Fruit fly (Drosophila melanogaster) whole organism, prepupa: ENCODE measurements around the gene mwh.

Experiments
- CG11294 ChIP-seq: fragments of 200-800 bp; sonication (Bioruptor generic); IDR thresholded peaks from 2 replicates; pipeline ENCODE4 v1.3.6; 2022; ENCODE audit warnings: missing biosample characterization, missing genetic modification characterization
- CG11902 ChIP-seq: fragments of 200-800 bp; sonication (Bioruptor generic); optimal IDR thresholded peaks from 3 replicates; lab custom pipeline; 2016; ENCODE audit warnings: missing biosample characterization, missing genetic modification characterization
- CG1621 ChIP-seq: fragments of 200-800 bp; sonication (Bioruptor generic); optimal IDR thresholded peaks from 3 replicates; lab custom pipeline; 2018; ENCODE audit warnings: missing biosample characterization, mild to moderate bottlenecking, missing genetic modification characterization
- CG16779 ChIP-seq: fragments of 200-800 bp; sonication (Bioruptor generic); optimal IDR thresholded peaks from 3 replicates; lab custom pipeline; 2017; ENCODE audit warnings: missing biosample characterization, mild to moderate bottlenecking, missing genetic modification characterization
- CG34406 ChIP-seq: fragments of 200-800 bp; sonication (Bioruptor generic); optimal IDR thresholded peaks from 3 replicates; lab custom pipeline; 2016; ENCODE audit warnings: missing biosample characterization, missing genetic modification characterization
- CG6792 ChIP-seq: fragments of 200-800 bp; sonication (Bioruptor generic); optimal IDR thresholded peaks from 3 replicates; lab custom pipeline; 2016; ENCODE audit warnings: missing biosample characterization, missing genetic modification characterization
- CG6808 ChIP-seq: fragments of 200-800 bp; sonication (Bioruptor generic); optimal IDR thresholded peaks from 3 replicates; lab custom pipeline; 2017; ENCODE audit warnings: missing biosample characterization, missing genetic modification characterization, mild to moderate bottlenecking, moderate library complexity, missing genetic modification reagents
- CG7368 ChIP-seq: fragments of 200-800 bp; sonication (Bioruptor generic); optimal IDR thresholded peaks from 3 replicates; lab custom pipeline; 2016; ENCODE audit warnings: missing biosample characterization, missing genetic modification characterization
- CG8119 ChIP-seq: fragments of 200-800 bp; sonication (Bioruptor generic); IDR thresholded peaks from 3 replicates; pipeline ENCODE4 v1.3.6; 2022; ENCODE audit warnings: missing biosample characterization, missing genetic modification characterization
- Eip78C ChIP-seq: fragments of 200-800 bp; sonication (Bioruptor generic); peaks from one replicate; lab custom pipeline; 2016; ENCODE audit warnings: missing biosample characterization, missing genetic modification characterization
- Ets21C ChIP-seq: fragments of 200-800 bp; sonication (Bioruptor generic); optimal IDR thresholded peaks from 3 replicates; lab custom pipeline; 2016; ENCODE audit warnings: missing biosample characterization, missing genetic modification characterization
- Ets96B ChIP-seq: fragments of 200-800 bp; optimal IDR thresholded peaks from 2 replicates; lab custom pipeline; 2019; ENCODE audit warnings: missing biosample characterization, mild to moderate bottlenecking, missing genetic modification characterization, moderate library complexity
- Gug ChIP-seq: fragments of 200-800 bp; sonication (Bioruptor generic); IDR thresholded peaks from 2 replicates; pipeline ENCODE4 v1.3.6; 2022; ENCODE audit warnings: missing biosample characterization, missing genetic modification characterization
- Hr38 ChIP-seq: sonication (Bioruptor generic); optimal IDR thresholded peaks from 2 replicates; lab custom pipeline; 2016; ENCODE audit warnings: missing biosample characterization, missing genetic modification characterization
- OdsH ChIP-seq: fragments of 200-800 bp; sonication (Bioruptor generic); optimal IDR thresholded peaks from 3 replicates; lab custom pipeline; 2016; ENCODE audit warnings: missing biosample characterization, missing genetic modification characterization
- Sox14 ChIP-seq: fragments of 200-800 bp; sonication (Bioruptor generic); optimal IDR thresholded peaks from 3 replicates; lab custom pipeline; 2016; ENCODE audit warnings: missing biosample characterization, missing genetic modification characterization
- Sox15 ChIP-seq: fragments of 200-800 bp; sonication (Bioruptor generic); optimal IDR thresholded peaks from 3 replicates; lab custom pipeline; 2016; ENCODE audit warnings: missing biosample characterization, missing genetic modification characterization
- achi ChIP-seq: fragments of 200-800 bp; sonication (Bioruptor generic); optimal IDR thresholded peaks from 3 replicates; lab custom pipeline; 2016; ENCODE audit warnings: missing biosample characterization, missing genetic modification characterization
- cyc ChIP-seq: fragments of 200-800 bp; sonication (Bioruptor generic); optimal IDR thresholded peaks from 3 replicates; lab custom pipeline; 2016; ENCODE audit warnings: missing biosample characterization, missing genetic modification characterization
- dac ChIP-seq: fragments of 200-800 bp; sonication (Bioruptor generic); optimal IDR thresholded peaks from 2 replicates; lab custom pipeline; 2017; ENCODE audit warnings: missing biosample characterization, mild to moderate bottlenecking, missing genetic modification characterization
- dsx ChIP-seq: fragments of 200-800 bp; optimal IDR thresholded peaks from 3 replicates; lab custom pipeline; 2019; ENCODE audit warnings: missing biosample characterization, mild to moderate bottlenecking, missing genetic modification characterization, moderate library complexity; ENCODE audit not compliant: poor library complexity, severe bottlenecking
- fd59A ChIP-seq: fragments of 200-800 bp; sonication (Bioruptor generic); optimal IDR thresholded peaks from 2 replicates; lab custom pipeline; 2017; ENCODE audit warnings: missing biosample characterization, mild to moderate bottlenecking, missing genetic modification characterization, missing genetic modification reagents
- fd85E ChIP-seq: fragments of 200-800 bp; sonication (Bioruptor generic); optimal IDR thresholded peaks from 3 replicates; lab custom pipeline; 2016; ENCODE audit warnings: missing biosample characterization, missing genetic modification characterization
- net ChIP-seq: fragments of 200-800 bp; sonication (Bioruptor generic); optimal IDR thresholded peaks from 3 replicates; lab custom pipeline; 2016; ENCODE audit warnings: missing biosample characterization, missing genetic modification characterization
- pdm3 ChIP-seq: fragments of 200-800 bp; sonication (Bioruptor generic); optimal IDR thresholded peaks from 3 replicates; lab custom pipeline; 2016; ENCODE audit warnings: missing biosample characterization, missing genetic modification characterization
- salr ChIP-seq, 2 experiments: fragments of 200-800 bp; sonication (Bioruptor generic); optimal IDR thresholded peaks; 3 replicates each; lab custom pipeline; 2016 to 2018; ENCODE audit warnings: missing biosample characterization in 2 of 2, missing genetic modification characterization in 2 of 2, mild to moderate bottlenecking in 1 of 2
- ss ChIP-seq, 2 experiments: fragments of 200-800 bp; sonication (Bioruptor generic); optimal IDR thresholded peaks; 2 replicates in 1 of 2; 3 replicates in 1 of 2; lab custom pipeline; 2017 to 2018; ENCODE audit warnings: mild to moderate bottlenecking in 2 of 2, missing biosample characterization in 2 of 2, missing genetic modification characterization in 2 of 2, moderate library complexity in 1 of 2
- svp ChIP-seq: fragments of 200-800 bp; sonication (Bioruptor generic); peaks from one replicate; lab custom pipeline; 2016; ENCODE audit warnings: missing biosample characterization, missing genetic modification characterization
- vri ChIP-seq: fragments of 200-800 bp; sonication (Bioruptor generic); optimal IDR thresholded peaks from 3 replicates; lab custom pipeline; 2016; ENCODE audit warnings: missing biosample characterization, mild to moderate bottlenecking, missing genetic modification characterization

mwh gene

dm6 chr3L:1193123-1193844 lies 7.3 kb upstream of the mwh start, which contains the start of gene Trhn:
TSS of gene Trhn (minus strand) at chr3L:1193173.
- TF ChIP-seq CG8119 (no peak), CG1621 (tag; lab: Kevin White, UChicago) (no peak), fd85E (GFP tag; lab: Kevin White, UChicago) (no peak), cyc (no peak), Gug (GFP tag; lab: Robert Waterston, UW) (no peak), CG16779 (tag; lab: Kevin White, UChicago) (no peak), dsx (GFP tag; lab: Kevin White, UChicago) (no peak), fd59A (GFP tag; lab: Kevin White, UChicago) (no peak), CG11902 (GFP tag; lab: Kevin White, UChicago) (no peak), Ets96B (tag; lab: Kevin White, UChicago) (no peak), Sox15 (GFP tag; lab: Kevin White, UChicago) (no peak), achi (GFP tag; lab: Kevin White, UChicago) (no peak), salr (GFP tag; optimal IDR thresholded peaks at IDR 0.05; lab: Kevin White, UChicago) (no peak), OdsH (GFP tag; lab: Kevin White, UChicago) (no peak)

DNA sequence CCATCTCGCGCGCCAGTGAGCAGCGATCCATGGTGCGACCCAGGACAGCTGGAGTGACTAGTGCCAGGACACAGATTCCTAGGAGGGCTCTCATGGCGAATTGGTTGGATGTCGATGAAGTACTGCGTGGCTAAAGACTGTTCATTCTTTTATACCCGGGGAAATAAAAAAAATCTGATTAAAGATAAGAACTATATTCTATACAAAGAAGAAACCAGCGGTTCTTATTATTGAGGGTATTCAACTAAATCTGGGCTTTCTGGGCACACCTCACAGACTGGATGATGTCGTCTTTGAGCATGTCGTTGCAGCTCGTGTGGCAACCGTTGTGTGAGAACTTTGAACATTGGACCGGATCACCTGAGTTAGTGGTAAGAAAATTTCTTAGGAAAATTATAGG lies 5.4 kb upstream of the mwh start, which contains the start of gene LysX:
TSS of gene LysX (minus strand) at position 101 of the 400 bp plus-strand sequence.
- no peak for TF ChIP-seq vri (GFP tag; lab: Kevin White, UChicago)
- TF ChIP-seq CG34406 (GFP tag; lab: Kevin White, UChicago), result no peak
- TF ChIP-seq Hr38 (GFP tag; lab: Kevin White, UChicago), result no peak
- TF ChIP-seq Ets21C, result no peak
- TF ChIP-seq net (GFP tag; lab: Kevin White, UChicago), result no peak
- no peak for TF ChIP-seq Sox14 (GFP tag; lab: Kevin White, UChicago)
- peak; percentile 0 for TF ChIP-seq Eip78C (GFP tag; lab: Kevin White, UChicago)
- TF ChIP-seq svp (GFP tag; lab: Kevin White, UChicago), result no peak

- TF ChIP-seq svp (GFP tag; lab: Kevin White, UChicago), result peak; percentile 66
- peak; percentile 54 for TF ChIP-seq achi (GFP tag; lab: Kevin White, UChicago)
- peak in 1 of 2 experiments; percentile 1 for TF ChIP-seq ss (GFP tag; optimal IDR thresholded peaks at IDR 0.05; lab: Kevin White, UChicago)
- TF ChIP-seq pdm3 (GFP tag; lab: Kevin White, UChicago), result no peak
- peak; percentile 47 for TF ChIP-seq Eip78C (GFP tag; lab: Kevin White, UChicago)
These were observed 4.6 kb upstream of the mwh start, which contains the start of gene Aplip1 for dm6 chr3L:1195868-1196552. TSS of gene Aplip1 (plus strand) at chr3L:1196317.

dm6 chr3L:1202588-1203195 lies 2.1 kb downstream of the mwh start, which contains the start of gene meep:
TSS of gene meep (minus strand) at chr3L:1203036.
- TF ChIP-seq CG7368 (GFP tag; lab: Kevin White, UChicago) (no peak), svp (GFP tag; lab: Kevin White, UChicago) (peak; percentile 70), dac (GFP tag; lab: Kevin White, UChicago) (no peak), CG11294 (GFP tag; lab: Robert Waterston, UW) (no peak), CG6792 (GFP tag; lab: Kevin White, UChicago) (no peak), fd59A (GFP tag; lab: Kevin White, UChicago) (no peak), Eip78C (GFP tag; lab: Kevin White, UChicago) (no peak), CG6808 (GFP tag; lab: Kevin White, UChicago) (no peak)
- TF ChIP-seq, all 60 proteins: peak for 1
